Fruit fly (Drosophila melanogaster): Measurements from ENCODE around the gene CG42271.

Gene CG42271

DNA sequence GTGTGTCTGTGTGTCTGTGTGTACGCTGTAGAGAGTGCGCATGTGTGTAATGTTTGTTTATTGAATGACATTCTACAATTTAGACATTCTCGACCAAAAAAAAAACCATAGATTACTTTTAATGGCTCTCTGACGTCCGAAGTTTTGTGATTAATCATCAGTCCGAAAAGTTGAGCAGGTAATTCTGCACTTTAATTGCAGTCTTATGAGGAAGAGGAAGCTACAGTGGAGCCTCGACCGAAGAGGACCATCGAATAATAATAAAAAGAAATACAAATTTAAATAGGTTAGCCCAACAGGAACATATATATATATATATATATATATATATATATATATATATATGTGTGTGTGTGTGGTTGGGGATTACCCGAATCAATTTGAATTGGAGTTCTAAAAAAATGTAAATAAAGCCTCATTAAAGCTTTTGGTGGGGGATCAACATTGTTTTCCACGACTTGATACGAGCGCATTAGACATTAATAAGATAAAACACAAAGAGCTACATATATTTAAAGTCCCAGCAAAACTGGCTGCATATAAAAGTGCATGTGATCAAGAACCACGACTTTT lies 24.6 kb downstream of the CG42271 start:
- TF ChIP-seq CG8478 (optimal IDR thresholded peaks at IDR 0.05) (no peak), usp (GFP tag; optimal IDR thresholded peaks at IDR 0.05) (no peak), EcR (GFP tag; optimal IDR thresholded peaks at IDR 0.05) (no peak), psq (optimal IDR thresholded peaks at IDR 0.05) (no peak), Dll (optimal IDR thresholded peaks at IDR 0.05) (no peak), pan (optimal IDR thresholded peaks at IDR 0.05) (no peak)

DNA sequence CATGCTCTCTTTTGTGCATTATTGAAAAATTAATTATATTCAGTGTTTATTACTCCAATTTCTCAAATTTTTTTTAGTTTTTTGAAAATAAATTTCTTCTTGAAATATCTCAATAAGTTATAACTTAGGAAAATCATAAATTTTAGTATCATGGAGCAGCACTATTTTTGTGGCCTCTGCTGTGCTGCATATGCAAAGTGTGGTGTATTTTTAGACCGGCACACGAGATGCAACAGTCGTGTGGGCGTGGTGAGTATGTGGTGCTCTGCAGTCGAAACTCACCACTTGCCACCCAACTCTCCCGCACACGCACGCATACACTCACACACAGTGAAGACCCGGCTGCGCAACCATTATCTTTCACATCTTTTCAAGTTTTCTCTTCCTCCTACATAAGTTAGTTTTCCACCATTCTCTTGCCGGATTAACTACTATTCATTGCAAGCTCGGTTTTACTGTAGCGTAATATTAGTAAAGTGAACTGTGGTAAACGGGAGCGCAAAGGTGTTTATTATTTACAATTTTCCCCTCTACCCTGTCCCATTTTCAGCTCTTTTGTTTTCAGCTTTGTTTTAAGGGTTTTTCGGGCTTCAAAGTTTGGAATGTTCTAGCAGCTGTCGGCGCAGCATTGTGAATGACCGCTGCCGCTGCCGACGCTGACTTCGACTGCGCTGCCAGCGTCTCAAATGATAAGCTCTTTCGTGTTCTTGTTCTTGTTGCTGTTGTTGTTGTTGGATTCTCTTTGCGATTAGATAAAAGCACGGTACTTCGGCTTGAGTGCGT lies 25.2 kb downstream of the CG42271 start:
- TF ChIP-seq Dll (optimal IDR thresholded peaks at IDR 0.05), result no peak
- TF ChIP-seq pan (optimal IDR thresholded peaks at IDR 0.05), result no peak
- TF ChIP-seq CG8478 (optimal IDR thresholded peaks at IDR 0.05), result no peak
- TF ChIP-seq EcR (GFP tag; optimal IDR thresholded peaks at IDR 0.05), result no peak
- TF ChIP-seq psq (optimal IDR thresholded peaks at IDR 0.05), result no peak
- no peak for TF ChIP-seq usp (GFP tag; optimal IDR thresholded peaks at IDR 0.05)

DNA sequence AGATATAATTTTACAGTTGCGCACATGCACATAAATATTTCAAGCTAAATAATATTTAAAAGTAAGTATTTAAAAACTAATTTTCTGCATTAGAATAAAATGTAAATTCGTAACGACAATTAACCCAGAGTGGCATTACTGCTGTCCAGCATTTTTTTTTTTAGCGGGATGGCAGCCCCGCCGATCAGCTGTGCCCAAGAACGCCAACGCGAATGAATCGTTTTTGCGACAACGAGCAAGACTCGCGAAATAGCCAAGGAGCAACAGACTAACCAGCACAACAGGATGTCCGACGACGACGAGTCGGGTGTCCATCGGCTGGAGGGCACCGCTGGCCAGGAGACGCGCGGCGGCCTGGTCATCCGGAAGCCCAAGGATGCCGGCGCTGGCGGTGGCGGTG lies 32.7 kb downstream of the CG42271 start, which contains the start of gene Prp16:
Gene Prp16, plus strand, starts transcription at position 185 of the 400 bp plus-strand sequence.
- TF ChIP-seq pan (optimal IDR thresholded peaks at IDR 0.05) (no peak), Dll (optimal IDR thresholded peaks at IDR 0.05) (no peak), psq (optimal IDR thresholded peaks at IDR 0.05) (no peak), usp (GFP tag; optimal IDR thresholded peaks at IDR 0.05) (no peak), CG8478 (optimal IDR thresholded peaks at IDR 0.05) (no peak), EcR (GFP tag; optimal IDR thresholded peaks at IDR 0.05) (no peak)

DNA sequence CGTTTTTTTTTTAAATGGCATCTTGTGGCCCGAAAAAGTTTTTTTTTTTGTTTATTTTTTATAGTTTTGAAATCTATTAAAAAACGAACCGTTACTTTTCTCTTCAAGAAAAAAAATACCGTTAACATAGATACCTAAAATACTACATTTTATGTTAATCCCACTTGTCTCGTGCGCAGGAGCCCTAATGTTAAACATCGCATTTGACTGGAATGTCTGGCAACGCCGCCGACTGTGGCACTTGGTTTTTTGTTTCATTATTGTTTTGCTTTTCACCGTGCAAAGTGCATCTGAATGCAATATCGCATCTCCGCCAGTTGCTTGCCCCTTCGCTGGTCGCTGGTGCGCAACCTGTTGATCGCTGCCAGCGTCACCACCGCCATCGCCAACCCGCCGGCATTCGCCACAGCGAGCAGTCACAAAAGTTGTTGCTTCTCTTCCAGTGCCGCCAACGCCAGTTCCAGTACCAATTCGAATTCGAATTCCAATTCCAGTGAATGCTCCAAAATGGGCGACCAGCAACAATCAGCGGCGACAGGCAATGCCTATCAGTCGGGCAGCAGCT lies 33.8 kb downstream of the CG42271 start, which contains the start of gene CG11590:
Gene CG11590, plus strand, starts transcription at position 212 of the 565 bp plus-strand sequence.
- TF ChIP-seq Dll (optimal IDR thresholded peaks at IDR 0.05) (no peak), pan (optimal IDR thresholded peaks at IDR 0.05) (no peak), usp (GFP tag; optimal IDR thresholded peaks at IDR 0.05) (no peak), EcR (GFP tag; optimal IDR thresholded peaks at IDR 0.05) (no peak), psq (optimal IDR thresholded peaks at IDR 0.05) (no peak), CG8478 (optimal IDR thresholded peaks at IDR 0.05) (no peak)

dm6 chrX:14193013-14193412 lies 40.9 kb downstream of the CG42271 start, which contains the start of gene yl:
Gene yl (plus strand): TSS chrX:14193214.
- TF ChIP-seq EcR (GFP tag; optimal IDR thresholded peaks at IDR 0.05) (no peak), usp (GFP tag; optimal IDR thresholded peaks at IDR 0.05) (no peak), pan (optimal IDR thresholded peaks at IDR 0.05) (no peak), Dll (optimal IDR thresholded peaks at IDR 0.05) (no peak), CG8478 (optimal IDR thresholded peaks at IDR 0.05) (no peak), psq (optimal IDR thresholded peaks at IDR 0.05) (no peak)

DNA sequence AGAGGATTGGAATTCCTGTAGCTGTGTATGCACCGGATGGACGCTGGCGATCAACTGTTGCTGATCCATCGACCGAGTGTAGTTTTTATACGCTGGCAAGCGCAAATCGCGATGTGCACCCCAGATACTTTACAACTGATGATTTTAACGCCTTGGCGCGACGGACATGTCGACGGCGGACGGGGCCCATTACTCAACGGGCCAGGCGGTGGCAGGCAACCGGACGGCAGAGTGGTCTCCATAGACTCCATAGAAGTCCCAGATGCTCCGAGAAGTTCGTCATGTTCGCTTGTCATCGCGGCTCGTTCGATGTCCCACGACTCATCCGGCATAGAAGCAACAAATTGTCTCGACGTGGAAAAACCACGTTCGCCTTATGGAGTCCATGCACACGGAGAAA lies 41.9 kb downstream of the CG42271 start, which contains the start of gene CG13403:
Gene CG13403, minus strand, starts transcription at position 101 of the 400 bp plus-strand sequence.
- no peak for TF ChIP-seq usp (GFP tag; optimal IDR thresholded peaks at IDR 0.05)
- TF ChIP-seq EcR (GFP tag; optimal IDR thresholded peaks at IDR 0.05), result no peak
- no peak for TF ChIP-seq pan (optimal IDR thresholded peaks at IDR 0.05)
- no peak for TF ChIP-seq psq (optimal IDR thresholded peaks at IDR 0.05)
- TF ChIP-seq Dll (optimal IDR thresholded peaks at IDR 0.05), result no peak

DNA sequence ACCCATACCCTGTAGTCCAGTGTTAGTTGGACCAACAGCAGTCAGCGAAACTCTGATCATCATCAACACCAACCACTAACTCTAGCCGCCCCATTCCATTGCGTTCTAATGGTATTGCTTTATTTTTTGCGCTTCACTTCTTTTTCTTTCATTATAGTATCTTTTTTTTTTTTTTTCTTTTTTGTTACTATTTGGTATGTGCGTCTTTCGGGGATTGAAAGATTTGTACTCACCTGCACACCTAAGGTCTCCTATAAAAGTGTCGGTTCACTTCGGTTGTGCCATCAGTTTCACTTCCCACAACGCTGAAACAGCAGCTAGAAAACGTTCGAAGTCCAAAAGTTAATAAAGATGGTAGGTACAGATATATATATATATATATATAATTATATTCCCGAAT lies 44.6 kb downstream of the CG42271 start, which contains the start of gene CG11585:
Gene CG11585, plus strand, starts transcription at position 301 of the 400 bp plus-strand sequence.
- TF ChIP-seq EcR (GFP tag; optimal IDR thresholded peaks at IDR 0.05) (no peak), CG8478 (optimal IDR thresholded peaks at IDR 0.05) (no peak), pan (optimal IDR thresholded peaks at IDR 0.05) (no peak), usp (GFP tag; optimal IDR thresholded peaks at IDR 0.05) (no peak), psq (optimal IDR thresholded peaks at IDR 0.05) (no peak), Dll (optimal IDR thresholded peaks at IDR 0.05) (no peak)

DNA sequence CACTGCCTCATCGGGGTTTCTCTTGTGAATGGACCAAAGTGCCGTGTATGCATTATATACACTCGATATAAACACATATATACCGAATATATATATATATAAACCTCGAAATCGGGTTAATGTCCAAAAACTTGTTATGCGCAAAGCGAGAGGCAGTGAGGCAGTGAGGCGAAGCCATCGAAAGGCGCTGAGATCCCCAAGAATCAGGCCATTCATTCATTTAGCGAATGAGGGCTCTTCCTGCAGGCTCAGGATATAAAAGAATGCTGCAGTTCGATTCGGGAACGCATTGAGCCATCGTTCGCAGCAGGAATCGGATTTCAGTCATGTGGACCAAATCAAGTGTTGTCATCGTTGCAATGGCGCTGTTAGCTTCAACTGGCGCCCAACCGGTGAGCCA lies 46.9 kb downstream of the CG42271 start, which contains the start of gene CG12481:
Gene CG12481, plus strand, starts transcription at position 301 of the 400 bp plus-strand sequence.
- no peak for TF ChIP-seq EcR (GFP tag; optimal IDR thresholded peaks at IDR 0.05)
- no peak for TF ChIP-seq usp (GFP tag; optimal IDR thresholded peaks at IDR 0.05)
- TF ChIP-seq Dll (optimal IDR thresholded peaks at IDR 0.05), result no peak

- TF ChIP-seq pan (optimal IDR thresholded peaks at IDR 0.05), result no peak
- TF ChIP-seq psq (optimal IDR thresholded peaks at IDR 0.05), result no peak
- no peak for TF ChIP-seq EcR (GFP tag; optimal IDR thresholded peaks at IDR 0.05)
- no peak for TF ChIP-seq CG8478 (optimal IDR thresholded peaks at IDR 0.05)
- TF ChIP-seq Dll (optimal IDR thresholded peaks at IDR 0.05), result no peak
- TF ChIP-seq usp (GFP tag; optimal IDR thresholded peaks at IDR 0.05), result no peak
These were observed 49.7 kb downstream of the CG42271 start, which contains the start of gene CG32603 for dm6 chrX:14184062-14184611. Gene CG32603 (plus strand): TSS chrX:14184561.

DNA sequence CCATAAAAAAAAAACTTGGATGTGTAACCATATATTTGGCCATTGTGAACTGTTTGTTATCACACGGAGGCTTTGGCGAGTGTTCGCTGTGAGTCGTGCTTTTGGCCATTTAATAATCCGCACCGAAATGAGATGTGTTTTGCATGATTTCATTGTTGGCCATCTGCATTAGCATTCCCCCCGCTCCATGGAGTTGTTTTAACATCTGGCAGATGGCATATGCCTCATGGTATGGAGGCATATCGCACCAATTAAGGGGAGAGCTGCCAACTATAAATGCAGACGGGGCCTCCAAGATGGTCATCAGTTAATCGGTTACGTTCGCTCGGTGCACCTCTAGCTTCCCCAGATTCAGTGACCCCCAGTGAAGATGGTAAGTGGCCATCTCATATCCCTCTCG lies 53.1 kb downstream of the CG42271 start, which contains the start of gene CG11584:
Gene CG11584, plus strand, starts transcription at position 301 of the 400 bp plus-strand sequence.
- TF ChIP-seq Dll (optimal IDR thresholded peaks at IDR 0.05) (no peak), pan (optimal IDR thresholded peaks at IDR 0.05) (no peak), CG8478 (optimal IDR thresholded peaks at IDR 0.05) (no peak), EcR (GFP tag; optimal IDR thresholded peaks at IDR 0.05) (no peak), usp (GFP tag; optimal IDR thresholded peaks at IDR 0.05) (no peak), psq (optimal IDR thresholded peaks at IDR 0.05) (no peak)
